Fruit fly (Drosophila melanogaster) S2 (cell line): ENCODE data around the gene CG6180.

Experiments
- CG8478 ChIP-seq: fragments of >200 bp; optimal IDR thresholded peaks from 2 replicates; lab custom pipeline; 2018
- CTCF ChIP-seq, 2 experiments: fragments of >200 bp; optimal IDR thresholded peaks; 2 replicates each; lab custom pipeline; 2018

CG6180 gene

dm6 chr2L:12707540-12707939, at the start of gene CG6180, which contains the start of gene CG15484:
Gene CG6180 (plus strand): TSS chr2L:12707661.
Gene CG15484 (minus strand): TSS chr2L:12707711.
- TF ChIP-seq CG8478 = no peak
- no peak for TF ChIP-seq CTCF (optimal IDR thresholded peaks at IDR 0.05; lab: Kevin White, UChicago)

dm6 chr2L:12666002-12666576, 41.4 kb upstream of the CG6180 start:
- TF ChIP-seq CG8478 (no peak), CTCF (optimal IDR thresholded peaks at IDR 0.05; lab: Kevin White, UChicago) (no peak)

- no peak for TF ChIP-seq CG8478
- TF ChIP-seq CTCF (optimal IDR thresholded peaks at IDR 0.05; lab: Kevin White, UChicago) = no peak
Observed at dm6 chr2L:12669614-12670013, 37.8 kb upstream of the CG6180 start, which contains the start of gene Nepl7. Gene Nepl7 (minus strand): TSS chr2L:12669714.

- TF ChIP-seq CG8478 (no peak), CTCF (optimal IDR thresholded peaks at IDR 0.05; lab: Kevin White, UChicago) (no peak)
Observed at dm6 chr2L:12672296-12672695, 35.2 kb upstream of the CG6180 start.

dm6 chr2L:12674365-12674764, 33.1 kb upstream of the CG6180 start:
- no peak for TF ChIP-seq CTCF (optimal IDR thresholded peaks at IDR 0.05; lab: Kevin White, UChicago)
- no peak for TF ChIP-seq CG8478

- TF ChIP-seq CG8478 = no peak
- TF ChIP-seq CTCF (optimal IDR thresholded peaks at IDR 0.05; lab: Kevin White, UChicago) = no peak
Observed at dm6 chr2L:12678286-12678685, 29.2 kb upstream of the CG6180 start.

- TF ChIP-seq CTCF (optimal IDR thresholded peaks at IDR 0.05; lab: Kevin White, UChicago) (no peak), CG8478 (no peak)
Observed at dm6 chr2L:12679310-12679709, 28.2 kb upstream of the CG6180 start.

- TF ChIP-seq CG8478 (no peak), CTCF (optimal IDR thresholded peaks at IDR 0.05; lab: Kevin White, UChicago) (no peak)
Observed at dm6 chr2L:12681603-12682368, 25.7 kb upstream of the CG6180 start.

- TF ChIP-seq CG8478 (no peak), CTCF (optimal IDR thresholded peaks at IDR 0.05; lab: Kevin White, UChicago) (no peak)
Observed at dm6 chr2L:12686811-12687210, 20.6 kb upstream of the CG6180 start.

dm6 chr2L:12689281-12689765, 18.1 kb upstream of the CG6180 start:
- no peak for TF ChIP-seq CG8478
- TF ChIP-seq CTCF (optimal IDR thresholded peaks at IDR 0.05; lab: Kevin White, UChicago) = no peak

- TF ChIP-seq CTCF (optimal IDR thresholded peaks at IDR 0.05; lab: Kevin White, UChicago) = no peak
- no peak for TF ChIP-seq CG8478
Observed at dm6 chr2L:12692343-12693079, 14.9 kb upstream of the CG6180 start, which contains the start of the genes CCT4 and CG6153. Gene CCT4 (minus strand): TSS chr2L:12692934. Gene CG6153 (plus strand): TSS chr2L:12692993.

- no peak for TF ChIP-seq CG8478
- TF ChIP-seq CTCF (optimal IDR thresholded peaks at IDR 0.05; lab: Kevin White, UChicago) = no peak
Observed at dm6 chr2L:12694823-12695420, 12.5 kb upstream of the CG6180 start, which contains the start of the genes IFT43 and PICK1. Gene IFT43 (minus strand): TSS chr2L:12694988. Gene PICK1 (plus strand): TSS chr2L:12695033.

- TF ChIP-seq CG8478 (no peak), CTCF (optimal IDR thresholded peaks at IDR 0.05; lab: Kevin White, UChicago) (no peak)
Observed at dm6 chr2L:12697223-12697622, 10.2 kb upstream of the CG6180 start, which contains the start of gene CG5781. Gene CG5781 (minus strand): TSS chr2L:12697323.

DNA sequence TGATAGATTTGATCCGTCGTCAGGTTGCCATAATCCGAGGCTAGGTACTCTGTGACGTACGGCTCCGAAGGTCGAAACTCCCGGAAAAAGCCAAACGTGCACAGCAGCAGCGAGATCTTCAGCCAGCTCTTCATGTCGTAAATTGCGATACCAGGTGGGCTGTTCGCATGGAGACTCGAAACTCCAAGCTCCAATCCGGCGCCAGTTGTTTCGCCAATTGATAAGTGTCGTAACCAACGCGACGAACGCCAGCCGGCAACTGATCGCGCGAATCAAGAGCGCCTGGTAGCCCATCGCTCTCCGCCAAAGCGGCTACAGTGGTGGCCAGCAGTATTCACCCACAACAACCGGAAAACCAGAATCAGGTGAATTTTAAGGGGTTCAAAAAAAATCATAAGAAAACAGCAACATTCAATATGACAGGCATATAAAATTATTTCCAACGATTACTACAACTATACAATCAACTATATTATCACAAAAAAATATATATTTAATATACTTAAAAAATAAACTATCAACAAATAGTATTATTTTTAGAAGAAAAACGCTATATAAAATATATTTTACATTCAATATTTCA, 7.0 kb upstream of the CG6180 start, which contains the start of gene CG17036:
Gene CG17036 (minus strand): TSS at position 366 of the 583 bp plus-strand sequence.
- no peak for TF ChIP-seq CTCF (optimal IDR thresholded peaks at IDR 0.05; lab: Kevin White, UChicago)
- TF ChIP-seq CG8478 = no peak
